Fruit fly (Drosophila melanogaster) whole organism, embryonic: ENCODE results near the gene Crg-1.

Experiments
- B-H2 ChIP-seq: fragments of 200-800 bp; sonication (Bioruptor generic); optimal IDR thresholded peaks from 2 replicates; lab custom pipeline; 2018; ENCODE audit warnings: missing biosample characterization, mild to moderate bottlenecking, missing genetic modification characterization
- Blimp-1 ChIP-seq: fragments of 200-800 bp; sonication (Bioruptor generic); optimal IDR thresholded peaks from 3 replicates; lab custom pipeline; 2018; ENCODE audit warnings: missing biosample characterization, missing genetic modification characterization, mild to moderate bottlenecking, moderate library complexity, missing genetic modification reagents
- CG10209 ChIP-seq: fragments of 200-800 bp; sonication (Bioruptor generic); optimal IDR thresholded peaks from 3 replicates; lab custom pipeline; 2017; ENCODE audit warnings: missing biosample characterization, mild to moderate bottlenecking, missing genetic modification characterization, missing genetic modification reagents
- CG10431 ChIP-seq: fragments of 200-800 bp; sonication (Bioruptor generic); optimal IDR thresholded peaks from 3 replicates; lab custom pipeline; 2018; ENCODE audit warnings: missing biosample characterization, mild to moderate bottlenecking, missing genetic modification characterization
- CG11085 ChIP-seq: fragments of 200-800 bp; sonication (Bioruptor generic); IDR thresholded peaks from 2 replicates; pipeline ENCODE4 v1.3.6; 2022; ENCODE audit warnings: missing biosample characterization, missing genetic modification characterization
- CG11398 ChIP-seq: fragments of 200-800 bp; sonication (Bioruptor generic); optimal IDR thresholded peaks from 2 replicates; lab custom pipeline; 2016; ENCODE audit warnings: missing biosample characterization, missing genetic modification characterization
- CG14441 ChIP-seq: fragments of 200-800 bp; sonication (Bioruptor generic); IDR thresholded peaks from 2 replicates; pipeline ENCODE4 v1.3.6; 2022; ENCODE audit warnings: missing biosample characterization, missing genetic modification characterization
- CG14710 ChIP-seq: fragments of 200-800 bp; sonication (Bioruptor generic); optimal IDR thresholded peaks from 3 replicates; lab custom pipeline; 2019; ENCODE audit warnings: missing biosample characterization, mild to moderate bottlenecking, missing genetic modification characterization, moderate library complexity
- CG14965 ChIP-seq: fragments of 200-800 bp; sonication (Bioruptor generic); optimal IDR thresholded peaks from 2 replicates; lab custom pipeline; 2016; ENCODE audit warnings: missing biosample characterization, missing genetic modification characterization, borderline replicate concordance
- CG15696 ChIP-seq: fragments of 200-800 bp; sonication (Bioruptor generic); optimal IDR thresholded peaks from 2 replicates; lab custom pipeline; 2019; ENCODE audit warnings: missing biosample characterization, mild to moderate bottlenecking, missing genetic modification characterization, moderate library complexity
- CG1603 ChIP-seq: fragments of 200-800 bp; sonication (Bioruptor generic); optimal IDR thresholded peaks from 2 replicates; lab custom pipeline; 2019; ENCODE audit warnings: missing biosample characterization, mild to moderate bottlenecking, missing genetic modification characterization, moderate library complexity
- CG16779 ChIP-seq: fragments of 200-800 bp; sonication (Bioruptor generic); IDR thresholded peaks from 2 replicates; pipeline ENCODE4 v1.3.6; 2022; ENCODE audit warnings: missing biosample characterization, missing genetic modification characterization
- CG17186 ChIP-seq: fragments of 200-800 bp; sonication (Bioruptor generic); optimal IDR thresholded peaks from 3 replicates; lab custom pipeline; 2017; ENCODE audit warnings: missing biosample characterization, missing genetic modification reagents, missing genetic modification characterization
- CG17802 ChIP-seq: fragments of 200-800 bp; sonication (Bioruptor generic); optimal IDR thresholded peaks from 2 replicates; lab custom pipeline; 2018; ENCODE audit warnings: missing biosample characterization, mild to moderate bottlenecking, missing genetic modification characterization, moderate library complexity
- CG2116 ChIP-seq: fragments of 200-800 bp; sonication (Bioruptor generic); optimal IDR thresholded peaks from 3 replicates; lab custom pipeline; 2018; ENCODE audit warnings: missing biosample characterization, mild to moderate bottlenecking, missing genetic modification characterization
- CG2120 ChIP-seq: fragments of 200-800 bp; sonication (Bioruptor generic); optimal IDR thresholded peaks from 3 replicates; lab custom pipeline; 2016; ENCODE audit warnings: missing biosample characterization, missing genetic modification characterization
- CG2712 ChIP-seq: fragments of 200-800 bp; optimal IDR thresholded peaks from 3 replicates; lab custom pipeline; 2019; ENCODE audit warnings: missing biosample characterization, mild to moderate bottlenecking, missing genetic modification characterization, moderate library complexity
- CG2889 ChIP-seq: fragments of 200-800 bp; sonication (Bioruptor generic); IDR thresholded peaks from 3 replicates; pipeline ENCODE4 v1.3.6; 2022; ENCODE audit warnings: missing biosample characterization, missing genetic modification characterization
- CG30020 ChIP-seq: fragments of 200-800 bp; optimal IDR thresholded peaks from 2 replicates; lab custom pipeline; 2019; ENCODE audit warnings: missing biosample characterization, mild to moderate bottlenecking, missing genetic modification characterization, moderate library complexity
- CG3838 ChIP-seq: fragments of 200-800 bp; sonication (Bioruptor generic); optimal IDR thresholded peaks from 3 replicates; lab custom pipeline; 2016; ENCODE audit warnings: missing biosample characterization, missing genetic modification characterization
- CG6272 ChIP-seq: fragments of 200-800 bp; sonication (Bioruptor generic); IDR thresholded peaks from 2 replicates; pipeline ENCODE4 v1.3.6; 2022; ENCODE audit warnings: missing biosample characterization, missing genetic modification characterization
- CG6765 ChIP-seq: fragments of 200-800 bp; sonication (Bioruptor generic); optimal IDR thresholded peaks from 3 replicates; lab custom pipeline; 2017; ENCODE audit warnings: missing biosample characterization, mild to moderate bottlenecking, missing genetic modification characterization
- CG8290 ChIP-seq, 3 experiments: fragments of 200-800 bp; sonication (Bioruptor generic); optimal IDR thresholded peaks; 2 replicates each; lab custom pipeline; 2016 to 2019; ENCODE audit warnings: missing biosample characterization in 3 of 3, missing genetic modification characterization in 3 of 3, mild to moderate bottlenecking in 2 of 3, moderate library complexity in 1 of 3
- CG9817 ChIP-seq: fragments of 200-800 bp; sonication (Bioruptor generic); optimal IDR thresholded peaks from 2 replicates; lab custom pipeline; 2018; ENCODE audit warnings: missing biosample characterization, mild to moderate bottlenecking, missing genetic modification characterization, moderate library complexity
- CoRest ChIP-seq: fragments of 200-800 bp; sonication (Bioruptor generic); optimal IDR thresholded peaks from 3 replicates; lab custom pipeline; 2018; ENCODE audit warnings: missing biosample characterization, mild to moderate bottlenecking, missing genetic modification characterization, moderate library complexity
- D ChIP-seq, 2 experiments: fragments of 200-800 bp in 1 of 2; fragments of >200 bp in 1 of 2; sonication (Bioruptor generic) in 1 of 2; optimal IDR thresholded peaks; 2 replicates in 1 of 2; 3 replicates in 1 of 2; lab custom pipeline; 2017; ENCODE audit warnings: mild to moderate bottlenecking in 1 of 2, missing biosample characterization in 1 of 2, missing genetic modification characterization in 1 of 2, missing genetic modification reagents in 1 of 2
- Dip3 ChIP-seq: fragments of 200-800 bp; sonication (Bioruptor generic); optimal IDR thresholded peaks from 3 replicates; lab custom pipeline; 2016; ENCODE audit warnings: missing biosample characterization, missing genetic modification characterization
- Lpt ChIP-seq: fragments of >200 bp; optimal IDR thresholded peaks from 2 replicates; lab custom pipeline; 2018; ENCODE audit warnings: missing biosample characterization, missing genetic modification characterization
- Pdp1 ChIP-seq, 2 experiments: fragments of 200-800 bp; sonication (Bioruptor generic); optimal IDR thresholded peaks; 3 replicates each; lab custom pipeline; 2016; ENCODE audit warnings: missing biosample characterization in 2 of 2, missing genetic modification characterization in 2 of 2, mild to moderate bottlenecking in 1 of 2, moderate library complexity in 1 of 2
- Scr ChIP-seq: fragments of 200-800 bp; sonication (Bioruptor generic); IDR thresholded peaks from 2 replicates; pipeline ENCODE4 v1.3.6; 2022; ENCODE audit warnings: missing biosample characterization, missing genetic modification characterization; ENCODE audit not compliant: partially characterized antibody
- Sin3A ChIP-seq: fragments of >200 bp; optimal IDR thresholded peaks from 2 replicates; lab custom pipeline; 2018
- abd-A ChIP-seq: fragments of 200-800 bp; sonication (Bioruptor generic); optimal IDR thresholded peaks from 3 replicates; lab custom pipeline; 2019; ENCODE audit warnings: missing biosample characterization, mild to moderate bottlenecking, missing genetic modification characterization, moderate library complexity
- ap ChIP-seq: fragments of 200-800 bp; sonication (Bioruptor generic); IDR thresholded peaks from 2 replicates; pipeline ENCODE4 v1.3.6; 2022; ENCODE audit warnings: missing biosample characterization, missing genetic modification characterization
- caup ChIP-seq: fragments of 200-800 bp; sonication (Bioruptor generic); optimal IDR thresholded peaks from 3 replicates; lab custom pipeline; 2017; ENCODE audit warnings: missing biosample characterization, mild to moderate bottlenecking, missing genetic modification characterization, moderate library complexity; ENCODE audit not compliant: severe bottlenecking
- crol ChIP-seq: fragments of 200-800 bp; sonication (Bioruptor generic); IDR thresholded peaks from 2 replicates; pipeline ENCODE4 v1.3.6; 2022; ENCODE audit warnings: missing biosample characterization, missing genetic modification characterization
- dan ChIP-seq: fragments of 200-800 bp; sonication (Bioruptor generic); IDR thresholded peaks from 2 replicates; pipeline ENCODE4 v1.3.6; 2022; ENCODE audit warnings: missing biosample characterization, missing genetic modification characterization
- danr ChIP-seq: fragments of 200-800 bp; sonication (Bioruptor generic); IDR thresholded peaks from 2 replicates; pipeline ENCODE4 v1.3.6; 2022; ENCODE audit warnings: missing biosample characterization, missing genetic modification characterization
- dimm ChIP-seq: fragments of 200-800 bp; sonication (Bioruptor generic); IDR thresholded peaks from 2 replicates; pipeline ENCODE4 v1.3.6; 2022; ENCODE audit warnings: missing biosample characterization, missing genetic modification characterization
- dmrt99B ChIP-seq: fragments of 200-800 bp; sonication (Bioruptor generic); optimal IDR thresholded peaks from 2 replicates; lab custom pipeline; 2018; ENCODE audit warnings: missing biosample characterization, mild to moderate bottlenecking, missing genetic modification characterization, moderate library complexity
- gce ChIP-seq: fragments of 200-800 bp; sonication (Bioruptor generic); IDR thresholded peaks from 3 replicates; pipeline ENCODE4 v1.3.6; 2022; ENCODE audit warnings: missing biosample characterization, missing genetic modification characterization
- gcm ChIP-seq: fragments of 200-800 bp; sonication (Bioruptor generic); optimal IDR thresholded peaks from 2 replicates; lab custom pipeline; 2019; ENCODE audit warnings: missing biosample characterization, mild to moderate bottlenecking, missing genetic modification characterization, moderate library complexity
- grau ChIP-seq: fragments of 200-800 bp; optimal IDR thresholded peaks from 3 replicates; lab custom pipeline; 2019; ENCODE audit warnings: missing biosample characterization, mild to moderate bottlenecking, missing genetic modification characterization, moderate library complexity
- klu ChIP-seq: fragments of 200-800 bp; sonication (Bioruptor generic); IDR thresholded peaks from 2 replicates; pipeline ENCODE4 v1.3.6; 2022; ENCODE audit warnings: missing biosample characterization, missing genetic modification characterization
- lbe ChIP-seq: fragments of 200-800 bp; sonication (Bioruptor generic); optimal IDR thresholded peaks from 2 replicates; lab custom pipeline; 2016; ENCODE audit warnings: missing biosample characterization, mild to moderate bottlenecking, missing genetic modification characterization
- nmo ChIP-seq: fragments of 200-800 bp; sonication (Bioruptor generic); optimal IDR thresholded peaks from 2 replicates; lab custom pipeline; 2018; ENCODE audit warnings: missing biosample characterization, mild to moderate bottlenecking, missing genetic modification characterization, moderate library complexity
- row ChIP-seq: fragments of 200-800 bp; sonication (Bioruptor generic); IDR thresholded peaks from 3 replicates; pipeline ENCODE4 v1.3.6; 2022; ENCODE audit warnings: missing biosample characterization, missing genetic modification characterization
- salm ChIP-seq: fragments of 200-800 bp; sonication (Bioruptor generic); optimal IDR thresholded peaks from 2 replicates; lab custom pipeline; 2018; ENCODE audit warnings: missing biosample characterization, mild to moderate bottlenecking, missing genetic modification characterization
- seq ChIP-seq: fragments of 200-800 bp; sonication (Bioruptor generic); IDR thresholded peaks from 2 replicates; pipeline ENCODE4 v1.3.6; 2022; ENCODE audit warnings: missing biosample characterization, missing genetic modification characterization
- trem ChIP-seq: fragments of 200-800 bp; optimal IDR thresholded peaks from 3 replicates; lab custom pipeline; 2019; ENCODE audit warnings: missing biosample characterization, mild to moderate bottlenecking, missing genetic modification characterization, moderate library complexity
- zen2 ChIP-seq: fragments of 200-800 bp; sonication (Bioruptor generic); IDR thresholded peaks from 3 replicates; pipeline ENCODE4 v1.3.6; 2022; ENCODE audit warnings: missing biosample characterization, missing genetic modification characterization; ENCODE audit not compliant: partially characterized antibody

Gene Crg-1

dm6 chrX:3811340-3811788 is 18.3 kb downstream of the Crg-1 start, which contains the start of gene ec (continued):
- TF ChIP-seq seq (GFP tag; lab: Robert Waterston, UW), result no peak
- TF ChIP-seq CG3838 (GFP tag; lab: Kevin White, UChicago), result no peak
- peak; percentile 8 for TF ChIP-seq caup (GFP tag; lab: Kevin White, UChicago)
- peak; percentile 36 for TF ChIP-seq CG8290 (GFP tag; optimal IDR thresholded peaks at IDR 0.05; lab: Kevin White, UChicago)
- peak; percentile 25 to 69 for TF ChIP-seq CG8290 (tag; optimal IDR thresholded peaks at IDR 0.05; lab: Kevin White, UChicago)
- peak; percentile 57 for TF ChIP-seq CG17186 (GFP tag; lab: Kevin White, UChicago)
- no peak for TF ChIP-seq CG14965
- peak; percentile 55 for TF ChIP-seq trem (tag; lab: Kevin White, UChicago)
- no peak for TF ChIP-seq CG11085 (GFP tag; lab: Robert Waterston, UW)
- no peak for TF ChIP-seq CG10431 (GFP tag; lab: Kevin White, UChicago)
- peak; percentile 38 for TF ChIP-seq CG2712 (tag; lab: Kevin White, UChicago)
- no peak for TF ChIP-seq CG17802 (tag; lab: Kevin White, UChicago)
- no peak for TF ChIP-seq CG10209 (GFP tag; lab: Kevin White, UChicago)
- TF ChIP-seq CoRest (tag; lab: Kevin White, UChicago), result no peak
- TF ChIP-seq D (optimal IDR thresholded peaks at IDR 0.05; lab: Kevin White, UChicago), result no peak
- no peak for TF ChIP-seq D (GFP tag; optimal IDR thresholded peaks at IDR 0.05; lab: Kevin White, UChicago)
- peak; percentile 5 for TF ChIP-seq nmo (GFP tag; lab: Kevin White, UChicago)
- TF ChIP-seq Pdp1 (GFP tag; optimal IDR thresholded peaks at IDR 0.05; lab: Kevin White, UChicago), result peak in 1 of 2 experiments; percentile 10
- peak; percentile 35 for TF ChIP-seq Dip3 (GFP tag; lab: Kevin White, UChicago)
- no peak; the same call in 2 of the 3 replicates for TF ChIP-seq gce
- no peak for TF ChIP-seq lbe (GFP tag; lab: Kevin White, UChicago)
- TF ChIP-seq salm, result no peak
- no peak for TF ChIP-seq CG14441 (GFP tag; lab: Robert Waterston, UW)
- no peak for TF ChIP-seq B-H2
- TF ChIP-seq CG11398, result no peak
- TF ChIP-seq Scr (GFP tag; lab: Robert Waterston, UW), result peak; percentile 45; the same call in 1 of the 2 replicates
- no peak for TF ChIP-seq crol (GFP tag; lab: Robert Waterston, UW)
- TF ChIP-seq CG15696, result no peak
- no peak for TF ChIP-seq Sin3A (lab: Kevin White, UChicago)
- TF ChIP-seq row (GFP tag; lab: Robert Waterston, UW), result 0 out of 3 replicates have a peak, but pooled peaks have one; percentile 19
- TF ChIP-seq gcm, result peak; percentile 59
- TF ChIP-seq klu (GFP tag; lab: Robert Waterston, UW), result no peak
- TF ChIP-seq CG2120, result no peak
- no peak for TF ChIP-seq dimm
- TF ChIP-seq CG1603 (tag; lab: Kevin White, UChicago), result peak; percentile 71
- no peak for TF ChIP-seq CG6272
- TF ChIP-seq CG30020 (tag; lab: Kevin White, UChicago), result no peak
- peak; percentile 21; the same call in 1 of the 3 replicates for TF ChIP-seq zen2 (GFP tag; lab: Robert Waterston, UW)
- TF ChIP-seq CG9817 (tag; lab: Kevin White, UChicago), result no peak
- TF ChIP-seq ap (GFP tag; lab: Robert Waterston, UW), result no peak
- TF ChIP-seq CG2889 (GFP tag; lab: Robert Waterston, UW), result no peak
- peak; percentile 55 for TF ChIP-seq CG14710
- TF ChIP-seq CG6765 (GFP tag; lab: Kevin White, UChicago), result peak; percentile 61
- TF ChIP-seq dmrt99B (tag; lab: Kevin White, UChicago), result no peak
- no peak for TF ChIP-seq danr (GFP tag; lab: Robert Waterston, UW)
- TF ChIP-seq CG16779 (GFP tag; lab: Robert Waterston, UW), result no peak
- TF ChIP-seq Blimp-1 (GFP tag; lab: Kevin White, UChicago), result peak; percentile 20
- peak; percentile 41 for TF ChIP-seq CG2116 (GFP tag; lab: Kevin White, UChicago)
- TF ChIP-seq dan (GFP tag; lab: Robert Waterston, UW), result no peak
- TF ChIP-seq grau (tag; lab: Kevin White, UChicago), result no peak
- peak; percentile 5 for TF ChIP-seq abd-A (tag; lab: Kevin White, UChicago)
- no peak for TF ChIP-seq Lpt
